Worm (Caenorhabditis elegans) whole organism, mixed stage, embryonic: ENCODE data around the gene samp-1.

Experiments used
- ceh-43 ChIP-seq: fragments of 200-800 bp; sonication (Bioruptor generic); optimal IDR thresholded peaks from 2 replicates; lab custom pipeline; 2018; ENCODE audit warnings: mild to moderate bottlenecking, missing genetic modification characterization, moderate library complexity, missing compliant biosample characterization
- lsy-2 ChIP-seq: fragments of 150-350 bp; optimal IDR thresholded peaks from 2 replicates; lab custom pipeline; 2014; ENCODE audit warnings: missing biosample characterization, missing genetic modification characterization
- nhr-237 ChIP-seq: fragments of 150-350 bp; optimal IDR thresholded peaks from 2 replicates; lab custom pipeline; 2014; ENCODE audit warnings: missing biosample characterization, missing genetic modification characterization
- nhr-28 ChIP-seq: fragments of 150-350 bp; optimal IDR thresholded peaks from 2 replicates; lab custom pipeline; 2014; ENCODE audit warnings: missing biosample characterization, missing genetic modification characterization
- snpc-4 ChIP-seq: fragments of 150-350 bp; optimal IDR thresholded peaks from 2 replicates; lab custom pipeline; 2014; ENCODE audit warnings: missing biosample characterization, missing genetic modification characterization

DNA sequence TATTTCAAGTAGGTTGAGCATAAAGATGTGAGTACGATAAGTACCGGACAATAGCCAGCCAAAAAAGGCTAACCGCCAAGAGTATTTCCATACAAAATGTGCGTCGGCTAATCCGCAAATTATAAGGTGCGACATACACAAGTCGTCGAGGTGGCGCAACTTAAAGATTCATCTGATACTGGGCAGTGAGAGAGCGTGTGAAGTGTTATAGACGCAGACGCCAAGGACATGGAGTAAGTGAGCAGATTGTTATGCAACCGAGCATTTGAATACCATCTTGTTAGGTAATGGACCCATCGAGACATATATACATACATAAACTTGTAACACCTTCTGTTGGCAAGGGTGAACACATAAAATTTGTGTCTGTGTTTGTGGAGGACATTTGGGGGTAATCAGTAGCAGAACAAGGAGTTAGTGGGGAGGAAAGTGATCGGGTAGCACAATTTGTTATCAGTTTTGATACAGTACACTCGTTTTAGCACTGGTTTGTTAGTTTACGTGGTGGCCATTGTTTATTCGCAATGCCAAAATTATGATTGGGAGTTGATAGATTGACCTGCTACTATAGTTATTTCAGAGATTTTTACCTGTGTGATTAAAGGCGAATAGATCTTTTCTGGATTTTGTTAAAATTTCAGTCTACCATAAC lies 17.3 kb upstream of the samp-1 start:
- TF ChIP-seq nhr-237 (tag; lab: Kevin White, UChicago): no peak
- TF ChIP-seq nhr-28: no peak
- TF ChIP-seq lsy-2 (tag; lab: Kevin White, UChicago): no peak
- no peak for TF ChIP-seq ceh-43 (GFP tag; lab: Kevin White, UChicago)
- no peak for TF ChIP-seq snpc-4
